Fruit fly (Drosophila melanogaster) whole organism, embryonic: ENCODE measurements around the gene deltaCOP.

Source experiments
- CG11398 ChIP-seq: fragments of 200-800 bp; sonication (Bioruptor generic); optimal IDR thresholded peaks from 2 replicates; lab custom pipeline; 2016; ENCODE audit warnings: missing biosample characterization, missing genetic modification characterization
- CG11560 ChIP-seq: fragments of 200-800 bp; sonication (Bioruptor generic); IDR thresholded peaks from 3 replicates; pipeline ENCODE4 v1.3.6; 2022; ENCODE audit warnings: missing biosample characterization, missing genetic modification characterization
- CG1233 ChIP-seq: fragments of 200-800 bp; sonication (Bioruptor generic); optimal IDR thresholded peaks from 4 replicates; lab custom pipeline; 2018; ENCODE audit warnings: missing biosample characterization, mild to moderate bottlenecking, missing genetic modification characterization
- CG13287 ChIP-seq: fragments of 200-800 bp; sonication (Bioruptor generic); IDR thresholded peaks from 2 replicates; pipeline ENCODE4 v1.3.6; 2022; ENCODE audit warnings: missing biosample characterization, missing genetic modification characterization; ENCODE audit not compliant: partially characterized antibody
- CG13894 ChIP-seq: fragments of 200-800 bp; sonication (Bioruptor generic); optimal IDR thresholded peaks from 3 replicates; lab custom pipeline; 2018; ENCODE audit warnings: missing biosample characterization, mild to moderate bottlenecking, missing genetic modification characterization, moderate library complexity
- CG1792 ChIP-seq: fragments of 200-800 bp; sonication (Bioruptor generic); optimal IDR thresholded peaks from 2 replicates; lab custom pipeline; 2016; ENCODE audit warnings: missing biosample characterization, missing genetic modification characterization
- CG3065 ChIP-seq: fragments of 200-800 bp; sonication (Bioruptor generic); optimal IDR thresholded peaks from 2 replicates; lab custom pipeline; 2016; ENCODE audit warnings: missing biosample characterization, missing genetic modification characterization
- CG33557 ChIP-seq: fragments of 200-800 bp; sonication (Bioruptor generic); optimal IDR thresholded peaks from 2 replicates; lab custom pipeline; 2019; ENCODE audit warnings: missing biosample characterization, mild to moderate bottlenecking, missing genetic modification characterization, moderate library complexity
- CG3847 ChIP-seq: fragments of 200-800 bp; sonication (Bioruptor generic); IDR thresholded peaks from 2 replicates; pipeline ENCODE4 v1.3.6; 2022; ENCODE audit warnings: missing biosample characterization, missing genetic modification characterization
- CG43689 ChIP-seq: fragments of 200-800 bp; sonication (Bioruptor generic); IDR thresholded peaks from 2 replicates; pipeline ENCODE4 v1.3.6; 2022; ENCODE audit warnings: missing biosample characterization, missing genetic modification characterization
- CG4854 ChIP-seq: fragments of 200-800 bp; sonication (Bioruptor generic); optimal IDR thresholded peaks from 2 replicates; lab custom pipeline; 2016; ENCODE audit warnings: missing biosample characterization, missing genetic modification characterization, inconsistent platforms
- CG6813 ChIP-seq: fragments of 200-800 bp; sonication (Bioruptor generic); optimal IDR thresholded peaks from 2 replicates; lab custom pipeline; 2017; ENCODE audit warnings: missing biosample characterization, missing genetic modification characterization, mild to moderate bottlenecking, moderate library complexity, missing genetic modification reagents
- CG8359 ChIP-seq: fragments of 200-800 bp; sonication (Bioruptor generic); optimal IDR thresholded peaks from 2 replicates; lab custom pipeline; 2017; ENCODE audit warnings: missing biosample characterization, mild to moderate bottlenecking, missing genetic modification characterization, borderline replicate concordance
- CG9797 ChIP-seq: fragments of 200-800 bp; sonication (Bioruptor generic); optimal IDR thresholded peaks from 3 replicates; lab custom pipeline; 2018; ENCODE audit warnings: missing biosample characterization, mild to moderate bottlenecking, missing genetic modification characterization
- CG9932 ChIP-seq: fragments of 200-800 bp; sonication (Bioruptor generic); IDR thresholded peaks from 2 replicates; pipeline ENCODE4 v1.3.6; 2022; ENCODE audit warnings: missing biosample characterization, missing genetic modification characterization
- D ChIP-seq, 2 experiments: fragments of 200-800 bp in 1 of 2; fragments of >200 bp in 1 of 2; sonication (Bioruptor generic) in 1 of 2; optimal IDR thresholded peaks; 2 replicates in 1 of 2; 3 replicates in 1 of 2; lab custom pipeline; 2017; ENCODE audit warnings: mild to moderate bottlenecking in 1 of 2, missing biosample characterization in 1 of 2, missing genetic modification characterization in 1 of 2, missing genetic modification reagents in 1 of 2
- Drgx ChIP-seq: fragments of 200-800 bp; sonication (Bioruptor generic); IDR thresholded peaks from 2 replicates; pipeline ENCODE4 v1.3.6; 2022; ENCODE audit warnings: missing biosample characterization, missing genetic modification characterization
- Elba2 ChIP-seq: fragments of 200-800 bp; sonication (Bioruptor generic); optimal IDR thresholded peaks from 3 replicates; lab custom pipeline; 2016; ENCODE audit warnings: missing biosample characterization, missing genetic modification characterization
- Gug ChIP-seq: fragments of 200-800 bp; sonication (Bioruptor generic); IDR thresholded peaks from 4 replicates; pipeline ENCODE4 v1.3.6; 2022; ENCODE audit warnings: missing biosample characterization, missing genetic modification characterization
- Med ChIP-seq: fragments of 200-800 bp; sonication (Bioruptor generic); peaks from one replicate; lab custom pipeline; 2016; ENCODE audit warnings: missing biosample characterization, missing genetic modification characterization, mild to moderate bottlenecking, inconsistent platforms, moderate library complexity
- Oli ChIP-seq: fragments of 200-800 bp; sonication (Bioruptor generic); optimal IDR thresholded peaks from 2 replicates; lab custom pipeline; 2018; ENCODE audit warnings: missing biosample characterization, mild to moderate bottlenecking, missing genetic modification characterization, moderate library complexity
- Ravus ChIP-seq: fragments of 200-800 bp; sonication (Bioruptor generic); IDR thresholded peaks from 2 replicates; pipeline ENCODE4 v1.3.6; 2022; ENCODE audit warnings: missing biosample characterization, missing genetic modification characterization
- Sry-β ChIP-seq: fragments of 200-800 bp; sonication (Bioruptor generic); optimal IDR thresholded peaks from 2 replicates; lab custom pipeline; 2018; ENCODE audit warnings: missing biosample characterization, mild to moderate bottlenecking, missing genetic modification characterization, moderate library complexity
- Taf1 ChIP-seq: fragments of 200-800 bp; sonication (Bioruptor generic); IDR thresholded peaks from 2 replicates; pipeline ENCODE4 v1.3.6; 2022; ENCODE audit warnings: missing biosample characterization, missing genetic modification characterization
- Xrp1 ChIP-seq: fragments of 200-800 bp; sonication (Bioruptor generic); IDR thresholded peaks from 2 replicates; pipeline ENCODE4 v1.3.6; 2022; ENCODE audit warnings: missing biosample characterization, missing genetic modification characterization
- ap ChIP-seq: fragments of 200-800 bp; sonication (Bioruptor generic); IDR thresholded peaks from 2 replicates; pipeline ENCODE4 v1.3.6; 2022; ENCODE audit warnings: missing biosample characterization, missing genetic modification characterization
- ato ChIP-seq: fragments of 200-800 bp; sonication (Bioruptor generic); IDR thresholded peaks from 2 replicates; pipeline ENCODE4 v1.3.6; 2022; ENCODE audit warnings: missing biosample characterization, missing genetic modification characterization; ENCODE audit not compliant: partially characterized antibody
- croc ChIP-seq: fragments of 200-800 bp; sonication (Bioruptor generic); conservative IDR thresholded peaks from 3 replicates; pipeline ENCODE4 v1.3.6; 2022; ENCODE audit warnings: missing biosample characterization, missing genetic modification characterization
- cwo ChIP-seq: fragments of 200-800 bp; sonication (Bioruptor generic); optimal IDR thresholded peaks from 3 replicates; lab custom pipeline; 2017; ENCODE audit warnings: missing biosample characterization, missing genetic modification characterization, mild to moderate bottlenecking, moderate library complexity, missing genetic modification reagents
- dmrt99B ChIP-seq: fragments of 200-800 bp; sonication (Bioruptor generic); optimal IDR thresholded peaks from 2 replicates; lab custom pipeline; 2018; ENCODE audit warnings: missing biosample characterization, mild to moderate bottlenecking, missing genetic modification characterization, moderate library complexity
- fd102C ChIP-seq: fragments of 200-800 bp; sonication (Bioruptor generic); optimal IDR thresholded peaks from 2 replicates; lab custom pipeline; 2018; ENCODE audit warnings: missing biosample characterization, mild to moderate bottlenecking, missing genetic modification characterization, moderate library complexity
- fd64A ChIP-seq: fragments of 200-800 bp; sonication (Bioruptor generic); optimal IDR thresholded peaks from 3 replicates; lab custom pipeline; 2018; ENCODE audit warnings: missing biosample characterization, mild to moderate bottlenecking, missing genetic modification characterization
- fu2 ChIP-seq: fragments of 200-800 bp; sonication (Bioruptor generic); optimal IDR thresholded peaks from 2 replicates; lab custom pipeline; 2016; ENCODE audit warnings: missing biosample characterization, missing genetic modification characterization
- gcm2 ChIP-seq: fragments of 200-800 bp; sonication (Bioruptor generic); optimal IDR thresholded peaks from 2 replicates; lab custom pipeline; 2016; ENCODE audit warnings: missing biosample characterization, missing genetic modification characterization
- hbn ChIP-seq: fragments of 200-800 bp; sonication (Bioruptor generic); IDR thresholded peaks from 2 replicates; pipeline ENCODE4 v1.3.6; 2022; ENCODE audit warnings: missing biosample characterization, missing genetic modification characterization; ENCODE audit not compliant: partially characterized antibody
- jigr1 ChIP-seq: fragments of 200-800 bp; sonication (Bioruptor generic); IDR thresholded peaks from 3 replicates; pipeline ENCODE4 v1.3.6; 2022; ENCODE audit warnings: missing biosample characterization, missing genetic modification characterization
- nau ChIP-seq: fragments of 200-800 bp; sonication (Bioruptor generic); optimal IDR thresholded peaks from 3 replicates; lab custom pipeline; 2017; ENCODE audit warnings: missing biosample characterization, mild to moderate bottlenecking, missing genetic modification characterization, missing genetic modification reagents
- nerfin-1 ChIP-seq: fragments of 200-800 bp; sonication (Bioruptor generic); optimal IDR thresholded peaks from 3 replicates; lab custom pipeline; 2019; ENCODE audit warnings: missing biosample characterization, mild to moderate bottlenecking, missing genetic modification characterization, moderate library complexity
- nerfin-2 ChIP-seq: fragments of 200-800 bp; sonication (Bioruptor generic); IDR thresholded peaks from 2 replicates; pipeline ENCODE4 v1.3.6; 2022; ENCODE audit warnings: missing biosample characterization, missing genetic modification characterization; ENCODE audit not compliant: partially characterized antibody
- nmo ChIP-seq: fragments of 200-800 bp; sonication (Bioruptor generic); optimal IDR thresholded peaks from 2 replicates; lab custom pipeline; 2018; ENCODE audit warnings: missing biosample characterization, mild to moderate bottlenecking, missing genetic modification characterization, moderate library complexity
- pb ChIP-seq: fragments of 200-800 bp; sonication (Bioruptor generic); optimal IDR thresholded peaks from 3 replicates; lab custom pipeline; 2016; ENCODE audit warnings: missing biosample characterization, missing genetic modification characterization
- sd ChIP-seq: fragments of 200-800 bp; sonication (Bioruptor generic); optimal IDR thresholded peaks from 3 replicates; lab custom pipeline; 2018; ENCODE audit warnings: missing biosample characterization, mild to moderate bottlenecking, missing genetic modification characterization, moderate library complexity
- sim ChIP-seq: fragments of 200-800 bp; sonication (Bioruptor generic); IDR thresholded peaks from 2 replicates; pipeline ENCODE4 v1.3.6; 2022; ENCODE audit warnings: missing biosample characterization, missing genetic modification characterization
- stwl ChIP-seq: fragments of 200-800 bp; sonication (Bioruptor generic); optimal IDR thresholded peaks from 3 replicates; lab custom pipeline; 2018; ENCODE audit warnings: missing biosample characterization, mild to moderate bottlenecking, missing genetic modification characterization, moderate library complexity
- tna ChIP-seq: fragments of 200-800 bp; sonication (Bioruptor generic); IDR thresholded peaks from 2 replicates; pipeline ENCODE4 v1.3.6; 2022; ENCODE audit warnings: missing biosample characterization, missing genetic modification characterization; ENCODE audit not compliant: partially characterized antibody
- unc-4 ChIP-seq: fragments of 200-800 bp; sonication (Bioruptor generic); IDR thresholded peaks from 2 replicates; pipeline ENCODE4 v1.3.6; 2022; ENCODE audit warnings: missing biosample characterization, missing genetic modification characterization; ENCODE audit not compliant: partially characterized antibody
- vfl ChIP-seq: fragments of 200-800 bp; sonication (Bioruptor generic); optimal IDR thresholded peaks from 2 replicates; lab custom pipeline; 2016; ENCODE audit warnings: missing biosample characterization, missing genetic modification characterization
- zfh2 ChIP-seq: fragments of 200-800 bp; sonication (Bioruptor generic); optimal IDR thresholded peaks from 2 replicates; lab custom pipeline; 2016; ENCODE audit warnings: missing biosample characterization, missing genetic modification characterization

deltaCOP gene

DNA sequence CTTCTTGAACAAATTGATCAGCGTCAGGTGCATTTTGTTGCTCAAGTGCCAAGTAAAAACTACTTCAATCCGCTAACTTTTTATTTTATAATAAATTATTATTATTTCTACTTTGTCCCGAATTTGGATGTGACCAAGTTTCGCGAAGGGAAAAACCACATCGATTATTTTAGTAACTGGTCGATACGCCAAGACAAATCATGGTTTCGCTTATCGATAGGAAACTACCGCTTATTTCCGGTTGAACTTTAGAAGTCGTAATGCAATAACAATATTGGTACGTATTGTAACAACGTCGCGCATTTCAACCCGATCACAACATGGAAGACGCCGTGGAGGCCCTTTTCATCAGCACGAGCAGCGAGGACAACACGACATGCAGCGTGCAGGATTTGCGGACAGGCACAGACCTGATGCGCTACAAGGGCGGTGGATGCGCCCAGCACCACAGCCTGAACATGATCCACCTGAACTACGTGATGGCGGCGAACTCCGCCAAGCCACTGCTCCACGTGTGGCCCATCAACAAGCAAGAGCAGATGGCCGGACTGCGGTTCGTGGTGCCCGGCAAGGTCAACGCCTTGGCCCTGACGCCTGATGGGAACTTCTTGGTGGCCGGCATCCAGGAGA is 15.6 kb upstream of the deltaCOP start, which contains the start of the genes CG14817 and CG14805 (continued):
- no peak for TF ChIP-seq jigr1
- TF ChIP-seq Xrp1 (GFP tag; lab: Robert Waterston, UW): 0 out of 2 replicates have a peak, but pooled peaks have one; percentile 9
- no peak for TF ChIP-seq CG43689 (GFP tag; lab: Robert Waterston, UW)
- TF ChIP-seq hbn (GFP tag; lab: Robert Waterston, UW): peak; percentile 62
- peak; percentile 23; the same call in 1 of the 2 replicates for TF ChIP-seq sim
- peak; percentile 50 for TF ChIP-seq CG3847 (GFP tag; lab: Robert Waterston, UW)
- peak; percentile 95 for TF ChIP-seq Med (GFP tag; lab: Kevin White, UChicago)
- peak; percentile 13 for TF ChIP-seq fu2 (GFP tag; lab: Kevin White, UChicago)
- TF ChIP-seq CG9797 (GFP tag; lab: Kevin White, UChicago): peak; percentile 72
- TF ChIP-seq CG33557: peak; percentile 70
- no peak; the same call in 1 of the 2 replicates for TF ChIP-seq tna (GFP tag; lab: Robert Waterston, UW)
- TF ChIP-seq unc-4 (GFP tag; lab: Robert Waterston, UW): peak; percentile 66; the same call in 1 of the 2 replicates
- peak; percentile 65 for TF ChIP-seq nerfin-1 (tag; lab: Kevin White, UChicago)
- peak; percentile 31 for TF ChIP-seq CG8359 (GFP tag; lab: Kevin White, UChicago)
- TF ChIP-seq ap: no peak
- peak; percentile 83 for TF ChIP-seq CG1233
- TF ChIP-seq Drgx (GFP tag; lab: Robert Waterston, UW): no peak
- TF ChIP-seq vfl (GFP tag; lab: Kevin White, UChicago): no peak
- TF ChIP-seq fd64A (GFP tag; lab: Kevin White, UChicago): peak; percentile 73
- TF ChIP-seq ato (GFP tag; lab: Robert Waterston, UW): no peak
- TF ChIP-seq Sry-β (GFP tag; lab: Kevin White, UChicago): peak; percentile 23
- TF ChIP-seq sd (tag; lab: Kevin White, UChicago): no peak
- TF ChIP-seq cwo: peak; percentile 38
- TF ChIP-seq CG13894: peak; percentile 80
- peak; percentile 46 for TF ChIP-seq stwl
- no peak for TF ChIP-seq dmrt99B (tag; lab: Kevin White, UChicago)
- TF ChIP-seq nmo: peak; percentile 53
- TF ChIP-seq CG4854 (GFP tag; lab: Kevin White, UChicago): peak; percentile 48
- no peak for TF ChIP-seq nau
- TF ChIP-seq Gug (GFP tag; lab: Robert Waterston, UW): no peak
- peak; percentile 45 for TF ChIP-seq Oli (tag; lab: Kevin White, UChicago)
- no peak; the same call in 1 of the 2 replicates for TF ChIP-seq CG9932
- no peak for TF ChIP-seq nerfin-2 (GFP tag; lab: Robert Waterston, UW)
- no peak for TF ChIP-seq CG11398 (GFP tag; lab: Kevin White, UChicago)
- TF ChIP-seq zfh2 (GFP tag; lab: Kevin White, UChicago): no peak
- peak; percentile 2 for TF ChIP-seq pb (GFP tag; lab: Kevin White, UChicago)
- peak; percentile 89 for TF ChIP-seq CG6813 (GFP tag; lab: Kevin White, UChicago)
- no peak for TF ChIP-seq CG1792 (GFP tag; lab: Kevin White, UChicago)
- peak; percentile 14 for TF ChIP-seq fd102C
- TF ChIP-seq gcm2 (GFP tag; lab: Kevin White, UChicago): no peak
- peak; percentile 70 for TF ChIP-seq CG13287 (GFP tag; lab: Robert Waterston, UW)
- TF ChIP-seq Taf1 (GFP tag; lab: Robert Waterston, UW): no peak
- TF ChIP-seq Elba2: no peak
- TF ChIP-seq D (optimal IDR thresholded peaks at IDR 0.05; lab: Kevin White, UChicago): no peak
- peak; percentile 44 for TF ChIP-seq D (GFP tag; optimal IDR thresholded peaks at IDR 0.05; lab: Kevin White, UChicago)
- no peak for TF ChIP-seq CG3065 (GFP tag; lab: Kevin White, UChicago)
- TF ChIP-seq Ravus (GFP tag; lab: Robert Waterston, UW): no peak
- no peak for TF ChIP-seq CG11560 (tag; lab: Robert Waterston, UW)
- no peak for TF ChIP-seq croc (GFP tag; lab: Robert Waterston, UW)
